Fruit fly (Drosophila melanogaster) S2 (cell line): Measurements from ENCODE around the gene Lk.

Experiments used
- CG8478 ChIP-seq: fragments of >200 bp; optimal IDR thresholded peaks from 2 replicates; lab custom pipeline; 2018
- CTCF ChIP-seq, 2 experiments: fragments of >200 bp; optimal IDR thresholded peaks; 2 replicates each; lab custom pipeline; 2018

DNA sequence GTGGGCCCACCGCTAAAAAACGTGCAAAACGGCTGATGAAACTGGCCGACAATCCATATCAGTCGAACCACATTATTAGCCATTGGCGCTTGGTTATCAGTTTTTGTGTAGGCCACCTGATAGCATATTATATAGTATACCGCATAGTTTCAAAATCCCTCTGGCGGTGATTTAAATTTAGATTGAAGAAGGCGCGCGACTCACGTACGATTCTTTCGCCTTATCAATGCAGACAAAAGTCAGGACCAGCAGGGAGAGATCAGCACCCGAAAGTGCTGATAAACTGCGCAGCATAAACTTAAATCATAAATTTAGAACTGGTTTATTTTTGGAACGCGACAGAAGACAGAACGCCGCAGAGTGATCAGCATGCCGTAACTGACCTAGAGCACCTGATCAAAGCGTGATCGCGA is 6.7 kb downstream of the Lk start:
- no peak for TF ChIP-seq CG8478
- no peak for TF ChIP-seq CTCF (optimal IDR thresholded peaks at IDR 0.05; lab: Kevin White, UChicago)
